Worm (Caenorhabditis elegans) whole organism, L1 larva: ENCODE measurements around the gene C34E11.4.

Source experiments
- elt-3 ChIP-seq, 6 experiments: fragments of 150-350 bp in 1 of 6; sonication (generic microtip); optimal IDR thresholded peaks; 2 replicates each; lab custom pipeline; 2017 to 2018; ENCODE audit warnings: missing biosample characterization in 6 of 6, missing genetic modification characterization in 6 of 6, inconsistent platforms in 1 of 6
- ets-5 ChIP-seq: fragments of 200-800 bp; sonication (Bioruptor generic); IDR thresholded peaks from 2 replicates; pipeline ENCODE4 v1.3.6; 2022; ENCODE audit warnings: missing genetic modification characterization, missing compliant biosample characterization
- lin-35 ChIP-seq, 2 experiments: fragments of 150-350 bp; optimal IDR thresholded peaks; 2 replicates each; lab custom pipeline; 2014; ENCODE audit warnings: missing biosample characterization in 2 of 2, missing genetic modification characterization in 2 of 2, missing genetic modification reagents in 2 of 2
- rnt-1 ChIP-seq: sonication (generic microtip); optimal IDR thresholded peaks from 2 replicates; lab custom pipeline; 2016; ENCODE audit warnings: mild to moderate bottlenecking, missing genetic modification characterization, moderate library complexity, missing compliant biosample characterization
- snpc-4 ChIP-seq: fragments of 150-350 bp; optimal IDR thresholded peaks from 2 replicates; lab custom pipeline; 2014; ENCODE audit warnings: missing biosample characterization, missing genetic modification characterization
- tbx-2 ChIP-seq: sonication (generic microtip); optimal IDR thresholded peaks from 2 replicates; lab custom pipeline; 2016; ENCODE audit warnings: missing genetic modification characterization, missing compliant biosample characterization
- unc-62 ChIP-seq: fragments of 150-350 bp; optimal IDR thresholded peaks from 2 replicates; lab custom pipeline; 2014; ENCODE audit warnings: missing biosample characterization, missing genetic modification reagents, missing genetic modification characterization
- ztf-11 ChIP-seq, 2 experiments: sonication (generic microtip); optimal IDR thresholded peaks; 2 replicates each; lab custom pipeline; 2016 to 2017; ENCODE audit warnings: missing genetic modification characterization in 2 of 2, missing biosample characterization in 1 of 2, missing compliant biosample characterization in 1 of 2

ce11 chrX:11827528-11827927 lies 23.5 kb downstream of the C34E11.4 start:
- TF ChIP-seq ztf-11 (tag; optimal IDR thresholded peaks at IDR 0.05; lab: Kevin White, UChicago): no peak
- no peak for TF ChIP-seq lin-35 (GFP tag; optimal IDR thresholded peaks at IDR 0.05; lab: Kevin White, UChicago)
- TF ChIP-seq tbx-2 (tag; lab: Kevin White, UChicago): no peak
- TF ChIP-seq rnt-1 (tag; lab: Kevin White, UChicago): no peak
- no peak for TF ChIP-seq ets-5 (GFP tag; lab: Robert Waterston, UW)
- no peak for TF ChIP-seq unc-62
- no peak for TF ChIP-seq snpc-4 (tag; lab: Kevin White, UChicago)
- no peak for TF ChIP-seq elt-3 (tag; optimal IDR thresholded peaks at IDR 0.05; lab: Kevin White, UChicago)
